Fruit fly (Drosophila melanogaster) whole organism, wandering third instar larva: ENCODE data around the gene CG10311.
A peak's percentile ranks its signal among the peaks of the same experiment; 100 is the strongest.

Source experiments
- Abd-B ChIP-seq: fragments of >200 bp; optimal IDR thresholded peaks from 2 replicates; lab custom pipeline; 2017; ENCODE audit warnings: missing biosample characterization, missing genetic modification characterization
- CG32264 ChIP-seq: fragments of 200-800 bp; sonication (Bioruptor generic); optimal IDR thresholded peaks from 2 replicates; lab custom pipeline; 2016; ENCODE audit warnings: missing biosample characterization, missing genetic modification characterization
- CG9705 ChIP-seq: fragments of 200-800 bp; sonication (Bioruptor generic); optimal IDR thresholded peaks from 2 replicates; lab custom pipeline; 2018; ENCODE audit warnings: missing biosample characterization, mild to moderate bottlenecking, missing genetic modification characterization
- CrebA ChIP-seq: fragments of 200-800 bp; sonication (Bioruptor generic); optimal IDR thresholded peaks from 2 replicates; lab custom pipeline; 2016; ENCODE audit warnings: missing biosample characterization, mild to moderate bottlenecking, missing genetic modification characterization, borderline replicate concordance
- Dfd ChIP-seq: fragments of >200 bp; optimal IDR thresholded peaks from 2 replicates; lab custom pipeline; 2017; ENCODE audit warnings: missing biosample characterization, missing genetic modification characterization
- Dif ChIP-seq: fragments of 200-275, 200-300 bp; sonication (Bioruptor generic); optimal IDR thresholded peaks from 2 replicates; lab custom pipeline; 2018; ENCODE audit warnings: missing biosample characterization, missing genetic modification characterization; ENCODE audit not compliant: partially characterized antibody
- GATAd ChIP-seq: sonication (Bioruptor generic); optimal IDR thresholded peaks from 2 replicates; lab custom pipeline; 2016; ENCODE audit warnings: missing biosample characterization, missing genetic modification characterization
- HLH106 ChIP-seq: fragments of 200-800 bp; optimal IDR thresholded peaks from 3 replicates; lab custom pipeline; 2019; ENCODE audit warnings: missing biosample characterization, mild to moderate bottlenecking, missing genetic modification characterization, moderate library complexity
- Hnf4 ChIP-seq: fragments of 200-800 bp; sonication (Bioruptor generic); optimal IDR thresholded peaks from 2 replicates; lab custom pipeline; 2016; ENCODE audit warnings: missing biosample characterization, mild to moderate bottlenecking, missing genetic modification characterization
- Hr78 ChIP-seq: fragments of >200 bp; optimal IDR thresholded peaks from 2 replicates; lab custom pipeline; 2017; ENCODE audit warnings: missing biosample characterization, missing genetic modification characterization
- Hr83 ChIP-seq: fragments of 200-300 bp; sonication (Bioruptor generic); optimal IDR thresholded peaks from 2 replicates; lab custom pipeline; 2016; ENCODE audit warnings: missing biosample characterization, mild to moderate bottlenecking, missing genetic modification characterization, moderate library complexity; ENCODE audit not compliant: poor library complexity, severe bottlenecking
- Jra ChIP-seq: sonication (Bioruptor generic); optimal IDR thresholded peaks from 2 replicates; lab custom pipeline; 2016; ENCODE audit warnings: missing biosample characterization, missing genetic modification characterization
- Mio ChIP-seq: sonication (Bioruptor generic); optimal IDR thresholded peaks from 2 replicates; lab custom pipeline; 2016; ENCODE audit warnings: missing biosample characterization, missing genetic modification characterization
- Myc ChIP-seq: fragments of >200 bp; optimal IDR thresholded peaks from 2 replicates; lab custom pipeline; 2017
- OdsH ChIP-seq: fragments of 200-800 bp; sonication (Bioruptor generic); optimal IDR thresholded peaks from 2 replicates; lab custom pipeline; 2016; ENCODE audit warnings: missing biosample characterization, mild to moderate bottlenecking, missing genetic modification characterization
- Rel ChIP-seq, 2 experiments: fragments of 200-800 bp; sonication (Bioruptor generic) in 1 of 2; optimal IDR thresholded peaks; 2 replicates in 1 of 2; 3 replicates in 1 of 2; lab custom pipeline; 2016 to 2019; ENCODE audit warnings: mild to moderate bottlenecking in 2 of 2, missing biosample characterization in 2 of 2, missing genetic modification characterization in 2 of 2, moderate library complexity in 1 of 2
- Sp1 ChIP-seq: fragments of 200-800 bp; sonication (Bioruptor generic); optimal IDR thresholded peaks from 3 replicates; lab custom pipeline; 2019; ENCODE audit warnings: missing biosample characterization, mild to moderate bottlenecking, missing genetic modification characterization, moderate library complexity
- Vsx2 ChIP-seq: fragments of 200-300, 225-300 bp; sonication (Bioruptor generic); optimal IDR thresholded peaks from 2 replicates; lab custom pipeline; 2018; ENCODE audit warnings: missing biosample characterization, missing genetic modification characterization; ENCODE audit not compliant: partially characterized antibody
- br ChIP-seq: fragments of 200-800 bp; sonication (Bioruptor generic); optimal IDR thresholded peaks from 2 replicates; lab custom pipeline; 2016; ENCODE audit warnings: missing biosample characterization, missing genetic modification characterization
- brk ChIP-seq: fragments of 200-800 bp; sonication (Bioruptor generic); optimal IDR thresholded peaks from 2 replicates; lab custom pipeline; 2016; ENCODE audit warnings: missing biosample characterization, mild to moderate bottlenecking, missing genetic modification characterization
- dl ChIP-seq, 2 experiments: fragments of 175-275, 200-275 bp in 1 of 2; fragments of 200-275 bp in 1 of 2; sonication (Bioruptor generic); optimal IDR thresholded peaks; lab custom pipeline; 2018; ENCODE audit warnings: mild to moderate bottlenecking in 2 of 2, missing biosample characterization in 2 of 2, missing genetic modification characterization in 2 of 2, moderate library complexity in 2 of 2; ENCODE audit not compliant: partially characterized antibody in 2 of 2, insufficient read depth in 1 of 2
- dmrt93B ChIP-seq: fragments of 200-800 bp; sonication (Bioruptor generic); optimal IDR thresholded peaks from 2 replicates; lab custom pipeline; 2018; ENCODE audit warnings: missing biosample characterization, mild to moderate bottlenecking, missing genetic modification characterization
- dsf ChIP-seq: sonication (Bioruptor generic); optimal IDR thresholded peaks from 2 replicates; lab custom pipeline; 2016; ENCODE audit warnings: missing biosample characterization, missing genetic modification characterization, borderline replicate concordance
- ey ChIP-seq: fragments of 200-800 bp; sonication (Bioruptor generic); optimal IDR thresholded peaks from 2 replicates; lab custom pipeline; 2016; ENCODE audit warnings: missing biosample characterization, missing genetic modification characterization
- foxo ChIP-seq, 2 experiments: fragments of 200-800 bp; sonication (Bioruptor generic); optimal IDR thresholded peaks; 2 replicates in 1 of 2; 3 replicates in 1 of 2; lab custom pipeline; 2016 to 2017; ENCODE audit warnings: missing biosample characterization in 2 of 2, missing genetic modification characterization in 2 of 2
- fru ChIP-seq: fragments of 200-800 bp; sonication (Bioruptor generic); optimal IDR thresholded peaks from 3 replicates; lab custom pipeline; 2016; ENCODE audit warnings: missing biosample characterization, mild to moderate bottlenecking, missing genetic modification characterization
- h ChIP-seq: fragments of 200-800 bp; sonication (Bioruptor generic); optimal IDR thresholded peaks from 3 replicates; lab custom pipeline; 2016; ENCODE audit warnings: missing biosample characterization, mild to moderate bottlenecking, missing genetic modification characterization
- jim ChIP-seq: fragments of 175-275, 200-325 bp; sonication (Bioruptor generic); optimal IDR thresholded peaks from 2 replicates; lab custom pipeline; 2016; ENCODE audit warnings: missing biosample characterization, mild to moderate bottlenecking, missing genetic modification characterization
- lola ChIP-seq: fragments of >200 bp; optimal IDR thresholded peaks from 2 replicates; lab custom pipeline; 2017; ENCODE audit warnings: missing biosample characterization, missing genetic modification characterization
- pan ChIP-seq: fragments of >200 bp; optimal IDR thresholded peaks from 2 replicates; lab custom pipeline; 2017
- psq ChIP-seq: fragments of 200-800 bp; sonication (Bioruptor generic); optimal IDR thresholded peaks from 3 replicates; lab custom pipeline; 2017; ENCODE audit warnings: missing biosample characterization, mild to moderate bottlenecking, missing genetic modification characterization, moderate library complexity
- rgr ChIP-seq: fragments of 200-800 bp; sonication (Bioruptor generic); optimal IDR thresholded peaks from 3 replicates; lab custom pipeline; 2016; ENCODE audit warnings: missing biosample characterization, mild to moderate bottlenecking, missing genetic modification characterization
- sage ChIP-seq: fragments of 200-800 bp; sonication (Bioruptor generic); optimal IDR thresholded peaks from 2 replicates; lab custom pipeline; 2016; ENCODE audit warnings: missing biosample characterization, mild to moderate bottlenecking, missing genetic modification characterization
- sv ChIP-seq: fragments of 200-800 bp; sonication (Bioruptor generic); optimal IDR thresholded peaks from 3 replicates; lab custom pipeline; 2016; ENCODE audit warnings: missing biosample characterization, missing genetic modification characterization
- tai ChIP-seq: sonication (Bioruptor generic); optimal IDR thresholded peaks from 2 replicates; lab custom pipeline; 2016; ENCODE audit warnings: missing biosample characterization, missing genetic modification characterization
- usp ChIP-seq: fragments of >200 bp; optimal IDR thresholded peaks from 2 replicates; lab custom pipeline; 2017; ENCODE audit warnings: missing biosample characterization, missing genetic modification characterization
- woc ChIP-seq: sonication (Bioruptor generic); optimal IDR thresholded peaks from 2 replicates; lab custom pipeline; 2016; ENCODE audit warnings: missing biosample characterization, mild to moderate bottlenecking, missing genetic modification characterization

Gene CG10311

dm6 chr3R:16334797-16335196 is 22.0 kb downstream of the CG10311 start:
- TF ChIP-seq lola (GFP tag; lab: Kevin White, UChicago) (no peak), br (no peak), CrebA (GFP tag; lab: Kevin White, UChicago) (no peak), sage (no peak), usp (GFP tag; lab: Kevin White, UChicago) (no peak), ey (no peak), woc (GFP tag; lab: Kevin White, UChicago) (no peak), OdsH (GFP tag; lab: Kevin White, UChicago) (no peak), GATAd (GFP tag; lab: Kevin White, UChicago) (no peak), Dfd (GFP tag; lab: Kevin White, UChicago) (no peak), dmrt93B (GFP tag; lab: Kevin White, UChicago) (no peak), dsf (GFP tag; lab: Kevin White, UChicago) (no peak), Hr78 (GFP tag; lab: Kevin White, UChicago) (no peak), Hr83 (GFP tag; lab: Kevin White, UChicago) (no peak), foxo (GFP tag; optimal IDR thresholded peaks at IDR 0.05; lab: Kevin White, UChicago) (no peak), Dif (GFP tag; lab: Kevin White, UChicago) (no peak), Sp1 (no peak)

dm6 chr3R:16334329-16334728 is 22.5 kb downstream of the CG10311 start:
- peak; percentile 20 for TF ChIP-seq Vsx2 (GFP tag; lab: Kevin White, UChicago)
- no peak for TF ChIP-seq Hr78 (GFP tag; lab: Kevin White, UChicago)

dm6 chr3R:16331809-16332343 is 24.9 kb downstream of the CG10311 start:
- TF ChIP-seq dl (GFP tag; optimal IDR thresholded peaks at IDR 0.05; lab: Kevin White, UChicago; ENCODE audit: insufficient read depth in 1 of 2, partially characterized antibody in 2 of 2): no peak
- TF ChIP-seq Rel (GFP tag; optimal IDR thresholded peaks at IDR 0.05; lab: Kevin White, UChicago): no peak
- peak; percentile 36 for TF ChIP-seq Rel (tag; optimal IDR thresholded peaks at IDR 0.05; lab: Kevin White, UChicago)
- peak; percentile 30 for TF ChIP-seq HLH106 (tag; lab: Kevin White, UChicago)
- TF ChIP-seq OdsH (GFP tag; lab: Kevin White, UChicago): peak; percentile 22
- TF ChIP-seq Myc (lab: Kevin White, UChicago): no peak
- TF ChIP-seq dsf (GFP tag; lab: Kevin White, UChicago): no peak
- TF ChIP-seq Abd-B: no peak
- TF ChIP-seq h: peak; percentile 33
- no peak for TF ChIP-seq br
- TF ChIP-seq brk (GFP tag; lab: Kevin White, UChicago): no peak
- TF ChIP-seq Hr78 (GFP tag; lab: Kevin White, UChicago): no peak
- TF ChIP-seq Vsx2 (GFP tag; lab: Kevin White, UChicago): no peak
- TF ChIP-seq Hr83 (GFP tag; lab: Kevin White, UChicago): no peak
- TF ChIP-seq ey: peak; percentile 9
- no peak for TF ChIP-seq CG9705 (GFP tag; lab: Kevin White, UChicago)
- no peak for TF ChIP-seq usp (GFP tag; lab: Kevin White, UChicago)
- TF ChIP-seq Sp1: peak; percentile 35
- TF ChIP-seq sv (GFP tag; lab: Kevin White, UChicago): peak; percentile 14
- no peak for TF ChIP-seq Dfd (GFP tag; lab: Kevin White, UChicago)
- TF ChIP-seq tai (GFP tag; lab: Kevin White, UChicago): no peak
- TF ChIP-seq fru: peak; percentile 10
- TF ChIP-seq pan (lab: Kevin White, UChicago): no peak
- no peak for TF ChIP-seq psq (GFP tag; lab: Kevin White, UChicago)
- no peak for TF ChIP-seq jim (GFP tag; lab: Kevin White, UChicago)
- TF ChIP-seq rgr: peak; percentile 15
- peak in 1 of 2 experiments; percentile 46 for TF ChIP-seq foxo (GFP tag; optimal IDR thresholded peaks at IDR 0.05; lab: Kevin White, UChicago)
- TF ChIP-seq, all 38 proteins: peak for 10

DNA sequence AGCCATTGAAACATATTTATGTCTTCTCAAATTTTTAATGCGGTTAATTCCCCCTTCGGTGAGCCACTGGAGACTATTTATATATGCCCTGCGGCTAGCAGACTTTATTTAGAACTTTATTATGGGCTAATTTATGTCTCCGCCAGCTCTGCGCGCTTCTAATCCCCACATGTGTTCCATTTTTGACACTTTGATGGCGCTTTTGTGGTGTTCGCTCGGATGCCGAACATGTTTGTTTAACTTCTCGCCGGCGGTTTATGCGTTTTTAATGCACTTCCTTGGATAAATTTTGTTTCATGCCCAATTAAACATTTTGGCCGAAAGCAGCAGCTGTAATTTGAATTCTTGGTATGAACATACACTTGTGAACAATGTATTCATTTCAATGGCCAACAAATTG is 27.0 kb downstream of the CG10311 start:
- no peak for TF ChIP-seq woc (GFP tag; lab: Kevin White, UChicago)
- no peak for TF ChIP-seq ey
- TF ChIP-seq Dfd (GFP tag; lab: Kevin White, UChicago): no peak
- TF ChIP-seq Sp1: no peak
- no peak for TF ChIP-seq sage
- no peak for TF ChIP-seq brk (GFP tag; lab: Kevin White, UChicago)
- no peak for TF ChIP-seq Hnf4 (GFP tag; lab: Kevin White, UChicago)
- no peak for TF ChIP-seq foxo (GFP tag; optimal IDR thresholded peaks at IDR 0.05; lab: Kevin White, UChicago)
- TF ChIP-seq Myc (lab: Kevin White, UChicago): no peak
- TF ChIP-seq CG32264 (GFP tag; lab: Kevin White, UChicago): no peak
- TF ChIP-seq tai (GFP tag; lab: Kevin White, UChicago): no peak
- TF ChIP-seq Mio (GFP tag; lab: Kevin White, UChicago): no peak
- TF ChIP-seq lola (GFP tag; lab: Kevin White, UChicago): no peak
- no peak for TF ChIP-seq fru
- TF ChIP-seq Jra (GFP tag; lab: Kevin White, UChicago): no peak
- TF ChIP-seq Abd-B: no peak
- TF ChIP-seq Hr83 (GFP tag; lab: Kevin White, UChicago): no peak
